Worm (Caenorhabditis elegans) whole organism, L1 larva: ENCODE measurements around the gene cat-4.

Source experiments
- C04F5.9 ChIP-seq: sonication (generic microtip); optimal IDR thresholded peaks from 2 replicates; lab custom pipeline; 2016; ENCODE audit warnings: missing genetic modification characterization, missing compliant biosample characterization
- aly-2 ChIP-seq: fragments of 150-350 bp; optimal IDR thresholded peaks from 2 replicates; lab custom pipeline; 2014; ENCODE audit warnings: missing biosample characterization, missing genetic modification characterization
- blmp-1 ChIP-seq: fragments of 150-350 bp; optimal IDR thresholded peaks from 2 replicates; lab custom pipeline; 2014; ENCODE audit warnings: missing biosample characterization, missing genetic modification characterization
- ceh-82 ChIP-seq, 3 experiments: fragments of 150-350 bp in 1 of 3; sonication (generic microtip) in 2 of 3; optimal IDR thresholded peaks; 2 replicates each; lab custom pipeline; 2014 to 2017; ENCODE audit warnings: missing biosample characterization in 3 of 3, missing genetic modification characterization in 3 of 3
- fos-1 ChIP-seq: fragments of 150-350 bp; optimal IDR thresholded peaks from 2 replicates; lab custom pipeline; 2014; ENCODE audit warnings: missing biosample characterization, missing genetic modification characterization
- mdl-1 ChIP-seq, 2 experiments: fragments of 150-350 bp; optimal IDR thresholded peaks; 2 replicates each; lab custom pipeline; 2014 to 2017; ENCODE audit warnings: missing biosample characterization in 2 of 2, missing genetic modification characterization in 2 of 2, inconsistent platforms in 1 of 2
- nhr-11 ChIP-seq: fragments of 150-350 bp; optimal IDR thresholded peaks from 2 replicates; lab custom pipeline; 2014; ENCODE audit warnings: missing biosample characterization, missing genetic modification characterization
- nhr-28 ChIP-seq: fragments of 150-350 bp; optimal IDR thresholded peaks from 2 replicates; lab custom pipeline; 2014; ENCODE audit warnings: missing biosample characterization, missing genetic modification characterization
- ztf-4 ChIP-seq: fragments of 150-350 bp; optimal IDR thresholded peaks from 2 replicates; lab custom pipeline; 2014; ENCODE audit warnings: missing biosample characterization, missing genetic modification characterization

DNA sequence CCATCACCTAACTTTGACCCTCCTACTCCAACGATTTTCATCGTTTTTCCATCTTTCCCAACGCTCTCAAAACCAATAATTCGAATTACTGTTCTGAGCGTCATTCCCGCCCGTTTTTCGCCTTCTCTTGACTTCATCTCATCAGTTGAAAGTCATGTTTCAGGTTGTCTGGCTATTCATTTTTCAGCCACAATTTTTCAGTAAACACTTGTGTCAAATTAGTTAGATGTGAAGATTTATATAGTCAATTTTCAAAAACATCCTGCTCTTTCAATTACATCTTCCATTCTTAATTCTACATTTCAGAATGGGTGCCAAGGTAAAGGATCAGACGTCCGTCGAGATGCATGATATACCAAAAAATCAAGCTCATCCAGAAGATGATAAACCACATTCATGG lies 7.9 kb downstream of the cat-4 start, which contains the start of gene del-6:
- TF ChIP-seq blmp-1 (no peak), ztf-4 (tag; lab: Kevin White, UChicago) (no peak), ceh-82 (tag; optimal IDR thresholded peaks at IDR 0.05; lab: Kevin White, UChicago) (no peak), nhr-11 (tag; lab: Kevin White, UChicago) (no peak), fos-1 (no peak), mdl-1 (tag; optimal IDR thresholded peaks at IDR 0.05; lab: Kevin White, UChicago) (no peak), nhr-28 (no peak), C04F5.9 (tag; lab: Kevin White, UChicago) (no peak), aly-2 (tag; lab: Kevin White, UChicago) (no peak)
